Fruit fly (Drosophila melanogaster) whole organism, embryonic: Measurements from ENCODE around the gene CG13484.

ENCODE experiments used
- B-H1 ChIP-seq: fragments of 200-800 bp; sonication (Bioruptor generic); IDR thresholded peaks from 3 replicates; pipeline ENCODE4 v1.3.6; 2022; ENCODE audit warnings: missing biosample characterization, missing genetic modification characterization
- Bdp1 ChIP-seq: fragments of 200-800 bp; sonication (Bioruptor generic); optimal IDR thresholded peaks from 3 replicates; lab custom pipeline; 2016; ENCODE audit warnings: missing biosample characterization, missing genetic modification characterization
- CG10267 ChIP-seq: fragments of 200-800 bp; sonication (Bioruptor generic); optimal IDR thresholded peaks from 2 replicates; lab custom pipeline; 2018; ENCODE audit warnings: missing biosample characterization, mild to moderate bottlenecking, missing genetic modification characterization, moderate library complexity
- CG10321 ChIP-seq: fragments of 200-800 bp; sonication (Bioruptor generic); IDR thresholded peaks from 2 replicates; pipeline ENCODE4 v1.3.6; 2022; ENCODE audit warnings: missing biosample characterization, missing genetic modification characterization
- CG10366 ChIP-seq: fragments of 200-800 bp; sonication (Bioruptor generic); IDR thresholded peaks from 2 replicates; pipeline ENCODE4 v1.3.6; 2022; ENCODE audit warnings: missing biosample characterization, missing genetic modification characterization
- CG11504 ChIP-seq: fragments of 200-800 bp; sonication (Bioruptor generic); optimal IDR thresholded peaks from 3 replicates; lab custom pipeline; 2019; ENCODE audit warnings: missing biosample characterization, mild to moderate bottlenecking, missing genetic modification characterization, moderate library complexity
- CG12391 ChIP-seq: fragments of 200-800 bp; sonication (Bioruptor generic); optimal IDR thresholded peaks from 3 replicates; lab custom pipeline; 2018; ENCODE audit warnings: missing biosample characterization, mild to moderate bottlenecking, missing genetic modification characterization, moderate library complexity
- CG12659 ChIP-seq: fragments of 200-800 bp; sonication (Bioruptor generic); optimal IDR thresholded peaks from 3 replicates; lab custom pipeline; 2017; ENCODE audit warnings: mild to moderate bottlenecking, missing biosample characterization, missing genetic modification reagents, missing genetic modification characterization
- CG12942 ChIP-seq: fragments of 200-800 bp; sonication (Bioruptor generic); optimal IDR thresholded peaks from 3 replicates; lab custom pipeline; 2016; ENCODE audit warnings: missing biosample characterization, missing genetic modification characterization
- CG13424 ChIP-seq: fragments of 200-800 bp; sonication (Bioruptor generic); optimal IDR thresholded peaks from 2 replicates; lab custom pipeline; 2019; ENCODE audit warnings: missing biosample characterization, mild to moderate bottlenecking, missing genetic modification characterization, moderate library complexity
- CG14860 ChIP-seq: fragments of 200-800 bp; sonication (Bioruptor generic); IDR thresholded peaks from 3 replicates; pipeline ENCODE4 v1.3.6; 2022; ENCODE audit warnings: missing biosample characterization, missing genetic modification characterization; ENCODE audit not compliant: partially characterized antibody
- CG16813 ChIP-seq: fragments of 200-800 bp; sonication (Bioruptor generic); IDR thresholded peaks from 3 replicates; pipeline ENCODE4 v1.3.6; 2022; ENCODE audit warnings: missing biosample characterization, missing genetic modification characterization; ENCODE audit not compliant: partially characterized antibody
- CG17328 ChIP-seq: fragments of 200-800 bp; sonication (Bioruptor generic); IDR thresholded peaks from 2 replicates; pipeline ENCODE4 v1.3.6; 2022; ENCODE audit warnings: missing biosample characterization, missing genetic modification characterization
- CG18011 ChIP-seq: fragments of 200-800 bp; sonication (Bioruptor generic); optimal IDR thresholded peaks from 2 replicates; lab custom pipeline; 2017; ENCODE audit warnings: missing biosample characterization, missing genetic modification characterization, mild to moderate bottlenecking, moderate library complexity, missing genotype
- CG2116 ChIP-seq: fragments of 200-800 bp; sonication (Bioruptor generic); optimal IDR thresholded peaks from 3 replicates; lab custom pipeline; 2018; ENCODE audit warnings: missing biosample characterization, mild to moderate bottlenecking, missing genetic modification characterization
- CG30431 ChIP-seq: fragments of 200-800 bp; sonication (Bioruptor generic); optimal IDR thresholded peaks from 2 replicates; lab custom pipeline; 2017; ENCODE audit warnings: missing biosample characterization, missing genetic modification characterization
- CG3281 ChIP-seq: fragments of 200-800 bp; sonication (Bioruptor generic); optimal IDR thresholded peaks from 3 replicates; lab custom pipeline; 2017; ENCODE audit warnings: missing biosample characterization, mild to moderate bottlenecking, missing genetic modification characterization
- CG7928 ChIP-seq: fragments of 200-800 bp; sonication (Bioruptor generic); optimal IDR thresholded peaks from 2 replicates; lab custom pipeline; 2017; ENCODE audit warnings: missing biosample characterization, mild to moderate bottlenecking, missing genetic modification characterization
- CG8478 ChIP-seq: fragments of >200 bp; optimal IDR thresholded peaks from 2 replicates; lab custom pipeline; 2018
- CG9727 ChIP-seq: fragments of 200-800 bp; sonication (Bioruptor generic); optimal IDR thresholded peaks from 3 replicates; lab custom pipeline; 2017; ENCODE audit warnings: missing biosample characterization, mild to moderate bottlenecking, missing genetic modification characterization
- Camta ChIP-seq: fragments of 200-800 bp; sonication (Bioruptor generic); optimal IDR thresholded peaks from 2 replicates; lab custom pipeline; 2016; ENCODE audit warnings: missing biosample characterization, missing genetic modification characterization
- Deaf1 ChIP-seq: fragments of 200-800 bp; optimal IDR thresholded peaks from 3 replicates; lab custom pipeline; 2019; ENCODE audit warnings: missing biosample characterization, mild to moderate bottlenecking, missing genetic modification characterization, moderate library complexity
- Hey ChIP-seq: fragments of 200-800 bp; sonication (Bioruptor generic); optimal IDR thresholded peaks from 3 replicates; lab custom pipeline; 2018; ENCODE audit warnings: missing biosample characterization, mild to moderate bottlenecking, missing genetic modification characterization
- Hr78 ChIP-seq, 2 experiments: fragments of 200-800 bp in 1 of 2; fragments of >200 bp in 1 of 2; sonication (Bioruptor generic) in 1 of 2; optimal IDR thresholded peaks; 2 replicates each; lab custom pipeline; 2017 to 2019; ENCODE audit warnings: missing biosample characterization in 2 of 2, missing genetic modification characterization in 2 of 2, mild to moderate bottlenecking in 1 of 2, moderate library complexity in 1 of 2
- Lhr ChIP-seq: fragments of 200-800 bp; sonication (Bioruptor generic); optimal IDR thresholded peaks from 3 replicates; lab custom pipeline; 2017; ENCODE audit warnings: mild to moderate bottlenecking, missing biosample characterization, missing genetic modification reagents, missing genetic modification characterization
- Neu2 ChIP-seq: fragments of 200-800 bp; sonication (Bioruptor generic); optimal IDR thresholded peaks from 3 replicates; lab custom pipeline; 2016; ENCODE audit warnings: missing biosample characterization, missing genetic modification characterization, borderline replicate concordance
- Optix ChIP-seq: fragments of 200-800 bp; sonication (Bioruptor generic); IDR thresholded peaks from 3 replicates; pipeline ENCODE4 v1.3.6; 2022; ENCODE audit warnings: missing biosample characterization, missing genetic modification characterization
- Sin3A ChIP-seq: fragments of >200 bp; optimal IDR thresholded peaks from 2 replicates; lab custom pipeline; 2018
- Spps ChIP-seq: fragments of 200-800 bp; sonication (Bioruptor generic); optimal IDR thresholded peaks from 2 replicates; lab custom pipeline; 2018; ENCODE audit warnings: missing biosample characterization, mild to moderate bottlenecking, missing genetic modification characterization
- YL-1 ChIP-seq: fragments of 200-800 bp; sonication (Bioruptor generic); optimal IDR thresholded peaks from 3 replicates; lab custom pipeline; 2017; ENCODE audit warnings: missing biosample characterization, mild to moderate bottlenecking, missing genetic modification characterization
- amos ChIP-seq: fragments of 200-800 bp; sonication (Bioruptor generic); IDR thresholded peaks from 2 replicates; pipeline ENCODE4 v1.3.6; 2022; ENCODE audit warnings: missing biosample characterization, missing genetic modification characterization; ENCODE audit not compliant: partially characterized antibody
- bigmax ChIP-seq: fragments of 200-800 bp; sonication (Bioruptor generic); optimal IDR thresholded peaks from 2 replicates; lab custom pipeline; 2018; ENCODE audit warnings: missing biosample characterization, mild to moderate bottlenecking, missing genetic modification characterization
- bsh ChIP-seq, 2 experiments: fragments of 200-800 bp; sonication (Bioruptor generic); optimal IDR thresholded peaks; 2 replicates each; lab custom pipeline; 2017 to 2018; ENCODE audit warnings: mild to moderate bottlenecking in 2 of 2, missing biosample characterization in 2 of 2, missing genetic modification characterization in 2 of 2, moderate library complexity in 1 of 2
- cad ChIP-seq: fragments of >200 bp; optimal IDR thresholded peaks from 2 replicates; lab custom pipeline; 2017; ENCODE audit warnings: missing biosample characterization, missing genetic modification characterization
- caup ChIP-seq: fragments of 200-800 bp; sonication (Bioruptor generic); optimal IDR thresholded peaks from 3 replicates; lab custom pipeline; 2017; ENCODE audit warnings: missing biosample characterization, mild to moderate bottlenecking, missing genetic modification characterization, moderate library complexity; ENCODE audit not compliant: severe bottlenecking
- ewg ChIP-seq: fragments of 200-800 bp; sonication (Bioruptor generic); optimal IDR thresholded peaks from 3 replicates; lab custom pipeline; 2017; ENCODE audit warnings: mild to moderate bottlenecking, missing biosample characterization, missing genetic modification reagents, missing genetic modification characterization
- hbn ChIP-seq: fragments of 200-800 bp; sonication (Bioruptor generic); IDR thresholded peaks from 2 replicates; pipeline ENCODE4 v1.3.6; 2022; ENCODE audit warnings: missing biosample characterization, missing genetic modification characterization; ENCODE audit not compliant: partially characterized antibody
- inv ChIP-seq: fragments of 200-800 bp; sonication (Bioruptor generic); IDR thresholded peaks from 2 replicates; pipeline ENCODE4 v1.3.6; 2022; ENCODE audit warnings: missing biosample characterization, missing genetic modification characterization; ENCODE audit not compliant: partially characterized antibody
- lab ChIP-seq: fragments of 200-800 bp; sonication (Bioruptor generic); optimal IDR thresholded peaks from 3 replicates; lab custom pipeline; 2017; ENCODE audit warnings: missing biosample characterization, missing genetic modification characterization, mild to moderate bottlenecking, moderate library complexity, missing genetic modification reagents
- onecut ChIP-seq: fragments of 200-800 bp; sonication (Bioruptor generic); IDR thresholded peaks from 2 replicates; pipeline ENCODE4 v1.3.6; 2022; ENCODE audit warnings: missing biosample characterization, missing genetic modification characterization
- peb ChIP-seq: fragments of 200-800 bp; sonication (Bioruptor generic); IDR thresholded peaks from 2 replicates; pipeline ENCODE4 v1.3.6; 2022; ENCODE audit warnings: missing biosample characterization, missing genetic modification characterization
- row ChIP-seq: fragments of 200-800 bp; sonication (Bioruptor generic); IDR thresholded peaks from 3 replicates; pipeline ENCODE4 v1.3.6; 2022; ENCODE audit warnings: missing biosample characterization, missing genetic modification characterization
- shn ChIP-seq: fragments of 200-800 bp; sonication (Bioruptor generic); optimal IDR thresholded peaks from 3 replicates; lab custom pipeline; 2016; ENCODE audit warnings: missing biosample characterization, missing genetic modification characterization
- sr ChIP-seq: fragments of 200-800 bp; sonication (Bioruptor generic); IDR thresholded peaks from 3 replicates; pipeline ENCODE4 v1.3.6; 2022; ENCODE audit warnings: missing biosample characterization, missing genetic modification characterization
- sug ChIP-seq: fragments of 200-800 bp; optimal IDR thresholded peaks from 2 replicates; lab custom pipeline; 2019; ENCODE audit warnings: missing biosample characterization, mild to moderate bottlenecking, missing genetic modification characterization, moderate library complexity
- twi ChIP-seq: fragments of 200-800 bp; optimal IDR thresholded peaks from 2 replicates; lab custom pipeline; 2019; ENCODE audit warnings: missing biosample characterization, mild to moderate bottlenecking, missing genetic modification characterization, moderate library complexity
- vnd ChIP-seq: fragments of 200-800 bp; sonication (Bioruptor generic); IDR thresholded peaks from 3 replicates; pipeline ENCODE4 v1.3.6; 2022; ENCODE audit warnings: missing biosample characterization, missing genetic modification characterization; ENCODE audit not compliant: partially characterized antibody
- zen2 ChIP-seq: fragments of 200-800 bp; sonication (Bioruptor generic); IDR thresholded peaks from 3 replicates; pipeline ENCODE4 v1.3.6; 2022; ENCODE audit warnings: missing biosample characterization, missing genetic modification characterization; ENCODE audit not compliant: partially characterized antibody
- zfh2 ChIP-seq: fragments of 200-800 bp; sonication (Bioruptor generic); optimal IDR thresholded peaks from 2 replicates; lab custom pipeline; 2016; ENCODE audit warnings: missing biosample characterization, missing genetic modification characterization

The CG13484 gene

dm6 chr3L:14053073-14053643 lies at the start of gene CG13484, which contains the start of gene Frl (continued):
- peak; percentile 42 for TF ChIP-seq twi (tag; lab: Kevin White, UChicago)
- TF ChIP-seq Spps (tag; lab: Kevin White, UChicago): no peak
- TF ChIP-seq CG16813: peak; percentile 46; the same call in 1 of the 3 replicates
- peak; percentile 26 for TF ChIP-seq CG7928 (GFP tag; lab: Kevin White, UChicago)
- peak; percentile 60 for TF ChIP-seq CG10267
- TF ChIP-seq CG2116: peak; percentile 46
- no peak for TF ChIP-seq Hey (tag; lab: Kevin White, UChicago)
- no peak for TF ChIP-seq zen2 (GFP tag; lab: Robert Waterston, UW)
- no peak; the same call in 1 of the 2 replicates for TF ChIP-seq peb
- no peak for TF ChIP-seq Optix (GFP tag; lab: Robert Waterston, UW)
- peak; percentile 58; the same call in 1 of the 2 replicates for TF ChIP-seq amos
- TF ChIP-seq CG18011 (GFP tag; lab: Kevin White, UChicago): no peak
- TF ChIP-seq hbn (GFP tag; lab: Robert Waterston, UW): no peak
- TF ChIP-seq CG3281: no peak
- peak; percentile 29 for TF ChIP-seq zfh2 (GFP tag; lab: Kevin White, UChicago)
- peak; percentile 14 for TF ChIP-seq caup (GFP tag; lab: Kevin White, UChicago)
- TF ChIP-seq B-H1 (GFP tag; lab: Robert Waterston, UW): no peak
- no peak for TF ChIP-seq CG8478 (lab: Kevin White, UChicago)
- peak; percentile 89 for TF ChIP-seq YL-1 (GFP tag; lab: Kevin White, UChicago)
- TF ChIP-seq CG12391 (tag; lab: Kevin White, UChicago): peak; percentile 26
- no peak for TF ChIP-seq onecut (GFP tag; lab: Robert Waterston, UW)
- TF ChIP-seq CG30431 (GFP tag; lab: Kevin White, UChicago): no peak
- TF ChIP-seq CG12942 (GFP tag; lab: Kevin White, UChicago): peak; percentile 16
- peak; percentile 51; the same call in 2 of the 3 replicates for TF ChIP-seq row (GFP tag; lab: Robert Waterston, UW)
- peak; percentile 68 for TF ChIP-seq ewg
- TF ChIP-seq sug (tag; lab: Kevin White, UChicago): peak; percentile 36
- TF ChIP-seq bigmax (GFP tag; lab: Kevin White, UChicago): peak; percentile 12
- TF ChIP-seq CG12659 (GFP tag; lab: Kevin White, UChicago): peak; percentile 89
- TF ChIP-seq CG10321 (GFP tag; lab: Robert Waterston, UW): no peak
- TF ChIP-seq Camta: no peak
- TF ChIP-seq lab (GFP tag; lab: Kevin White, UChicago): peak; percentile 56
- TF ChIP-seq cad (GFP tag; lab: Kevin White, UChicago): no peak
- no peak for TF ChIP-seq CG14860 (GFP tag; lab: Robert Waterston, UW)
- TF ChIP-seq CG17328 (GFP tag; lab: Robert Waterston, UW): peak; percentile 39
- peak; percentile 15 to 19 for TF ChIP-seq bsh (GFP tag; optimal IDR thresholded peaks at IDR 0.05; lab: Kevin White, UChicago)
- TF ChIP-seq inv (GFP tag; lab: Robert Waterston, UW): peak; percentile 40; the same call in 1 of the 2 replicates
- TF ChIP-seq shn (GFP tag; lab: Kevin White, UChicago): no peak
- no peak for TF ChIP-seq Neu2 (GFP tag; lab: Kevin White, UChicago)
- TF ChIP-seq CG11504: peak; percentile 60
- TF ChIP-seq vnd: no peak
- TF ChIP-seq Sin3A (lab: Kevin White, UChicago): peak; percentile 82
- TF ChIP-seq sr (GFP tag; lab: Robert Waterston, UW): peak; percentile 53; the same call in 1 of the 3 replicates
- TF ChIP-seq CG10366 (GFP tag; lab: Robert Waterston, UW): no peak
- TF ChIP-seq Bdp1 (GFP tag; lab: Kevin White, UChicago): peak; percentile 39
- TF ChIP-seq Deaf1 (tag; lab: Kevin White, UChicago): peak; percentile 87
- no peak for TF ChIP-seq Hr78 (GFP tag; optimal IDR thresholded peaks at IDR 0.05; lab: Kevin White, UChicago)
- TF ChIP-seq CG9727 (GFP tag; lab: Kevin White, UChicago): peak; percentile 58
- TF ChIP-seq Lhr (GFP tag; lab: Kevin White, UChicago): peak; percentile 96
- peak; percentile 34 for TF ChIP-seq CG13424 (tag; lab: Kevin White, UChicago)
